Worm (Caenorhabditis elegans) whole organism, midembryonic: ENCODE data around the gene ama-1.

Source experiments
- T22C8.4 ChIP-seq: fragments of 200-800 bp; sonication (Bioruptor generic); IDR thresholded peaks from 2 replicates; pipeline ENCODE4 v1.3.6; 2022; ENCODE audit warnings: missing genetic modification characterization, missing compliant biosample characterization
- cog-1 ChIP-seq: sonication (generic microtip); optimal IDR thresholded peaks from 2 replicates; lab custom pipeline; 2016; ENCODE audit warnings: missing genetic modification characterization, missing compliant biosample characterization
- flt-1 ChIP-seq: fragments of 200-800 bp; sonication (Bioruptor generic); IDR thresholded peaks from 2 replicates; pipeline ENCODE4 v1.3.6; 2022; ENCODE audit warnings: missing genetic modification characterization, missing compliant biosample characterization
- klf-2 ChIP-seq: fragments of 200-800 bp; sonication (Bioruptor generic); conservative IDR thresholded peaks from 2 replicates; pipeline ENCODE4 v1.3.6; 2022; ENCODE audit warnings: missing genetic modification reagents, missing genetic modification characterization, missing compliant biosample characterization
- med-1 ChIP-seq: sonication (generic microtip); optimal IDR thresholded peaks from 2 replicates; lab custom pipeline; 2017; ENCODE audit warnings: missing genetic modification characterization, mild to moderate bottlenecking, missing compliant biosample characterization, antibody characterized with exemption, missing genetic modification reagents; ENCODE audit not compliant: insufficient read depth
- ref-1 ChIP-seq: fragments of 200-800 bp; sonication (Bioruptor generic); conservative IDR thresholded peaks from 2 replicates; pipeline ENCODE4 v1.3.6; 2022; ENCODE audit warnings: missing genetic modification reagents, missing genetic modification characterization, missing compliant biosample characterization
- tab-1 ChIP-seq: fragments of 200-800 bp; sonication (Bioruptor generic); IDR thresholded peaks from 2 replicates; pipeline ENCODE4 v1.3.6; 2022; ENCODE audit warnings: missing genetic modification characterization, missing compliant biosample characterization
- ztf-23 ChIP-seq: fragments of 200-800 bp; sonication (Bioruptor generic); IDR thresholded peaks from 2 replicates; pipeline ENCODE4 v1.3.6; 2022; ENCODE audit warnings: missing genetic modification reagents, missing genetic modification characterization, missing compliant biosample characterization
- ztf-29 ChIP-seq: fragments of 200-800 bp; sonication (Bioruptor generic); IDR thresholded peaks from 2 replicates; pipeline ENCODE4 v1.3.6; 2022; ENCODE audit warnings: missing genetic modification reagents, missing genetic modification characterization, missing compliant biosample characterization

ama-1 gene

DNA sequence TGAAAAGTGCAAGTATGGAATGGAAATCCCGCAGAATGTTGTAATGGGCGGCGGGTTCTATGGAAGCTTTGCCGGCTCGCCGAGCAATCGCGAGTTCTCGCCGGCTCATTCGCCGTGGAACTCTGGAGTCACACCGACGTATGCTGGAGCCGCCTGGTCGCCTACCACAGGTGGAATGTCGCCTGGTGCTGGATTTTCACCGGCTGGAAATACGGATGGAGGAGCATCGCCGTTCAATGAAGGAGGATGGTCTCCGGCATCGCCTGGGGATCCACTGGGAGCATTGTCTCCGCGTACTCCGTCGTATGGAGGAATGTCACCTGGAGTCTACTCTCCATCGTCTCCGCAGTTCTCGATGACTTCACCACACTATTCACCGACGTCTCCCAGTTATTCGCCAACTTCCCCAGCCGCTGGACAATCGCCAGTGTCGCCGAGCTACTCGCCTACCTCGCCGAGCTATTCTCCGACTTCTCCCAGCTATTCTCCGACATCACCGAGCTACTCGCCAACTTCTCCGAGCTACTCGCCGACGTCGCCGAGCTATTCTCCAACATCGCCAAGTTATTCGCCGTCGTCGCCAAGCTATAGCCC, 7.2 kb downstream of the ama-1 start:
- TF ChIP-seq med-1 (GFP tag; lab: Kevin White, UChicago) (no peak), klf-2 (GFP tag; lab: Robert Waterston, UW) (0 out of 2 replicates have a peak, but pooled peaks have one; percentile 37)

DNA sequence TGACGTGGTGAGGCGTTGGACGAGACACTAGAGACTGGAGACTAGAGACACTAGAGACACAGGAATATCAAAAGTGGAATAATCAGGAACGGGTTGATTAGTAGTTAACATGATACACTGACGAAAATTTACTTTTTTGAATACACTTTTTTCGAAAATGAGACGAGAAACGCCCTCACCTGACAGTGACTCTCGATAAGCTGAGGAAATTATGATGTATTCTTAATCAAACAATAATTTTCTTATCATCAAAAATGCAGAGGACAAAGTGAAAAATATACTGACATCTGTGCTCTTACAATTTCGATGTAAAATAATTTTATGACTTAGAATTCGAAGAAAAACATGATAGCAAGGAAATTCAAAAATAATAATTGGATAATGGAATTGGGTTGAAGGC, 11.6 kb downstream of the ama-1 start:
- TF ChIP-seq cog-1 (tag; lab: Kevin White, UChicago) (no peak), flt-1 (GFP tag; lab: Robert Waterston, UW) (no peak), tab-1 (GFP tag; lab: Robert Waterston, UW) (no peak), ref-1 (no peak), T22C8.4 (GFP tag; lab: Robert Waterston, UW) (no peak), klf-2 (GFP tag; lab: Robert Waterston, UW) (no peak), ztf-29 (GFP tag; lab: Robert Waterston, UW) (no peak), ztf-23 (GFP tag; lab: Robert Waterston, UW) (no peak)

- TF ChIP-seq med-1 (GFP tag; lab: Kevin White, UChicago) (no peak), flt-1 (GFP tag; lab: Robert Waterston, UW) (no peak), cog-1 (tag; lab: Kevin White, UChicago) (no peak), ztf-23 (GFP tag; lab: Robert Waterston, UW) (no peak), T22C8.4 (GFP tag; lab: Robert Waterston, UW) (no peak), ztf-29 (GFP tag; lab: Robert Waterston, UW) (no peak), tab-1 (GFP tag; lab: Robert Waterston, UW) (no peak), klf-2 (GFP tag; lab: Robert Waterston, UW) (no peak), ref-1 (no peak)
These were observed 15.1 kb downstream of the ama-1 start, which contains the start of gene col-33 for ce11 chrIV:4262993-4263392. TSS of gene col-33 (plus strand) at chrIV:4263293.

DNA sequence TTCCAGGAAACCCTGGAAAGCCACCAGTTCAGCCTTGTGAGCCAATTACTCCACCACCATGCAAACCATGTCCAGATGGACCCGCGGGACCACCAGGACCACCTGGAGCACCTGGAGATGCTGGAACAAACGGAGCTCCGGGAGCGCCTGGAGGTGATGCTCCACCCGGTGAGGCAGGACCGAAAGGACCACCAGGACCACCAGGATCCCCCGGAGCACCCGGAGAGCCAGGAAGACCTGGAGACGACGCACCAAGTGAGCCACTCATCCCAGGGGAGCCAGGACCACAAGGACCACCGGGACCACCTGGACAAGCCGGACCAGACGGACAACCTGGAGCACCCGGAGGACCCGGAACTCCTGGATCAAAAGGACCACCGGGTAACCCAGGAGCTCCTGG, 16.8 kb downstream of the ama-1 start:
- TF ChIP-seq ref-1 (no peak), med-1 (GFP tag; lab: Kevin White, UChicago) (no peak), cog-1 (tag; lab: Kevin White, UChicago) (no peak), flt-1 (GFP tag; lab: Robert Waterston, UW) (no peak), tab-1 (GFP tag; lab: Robert Waterston, UW) (no peak), klf-2 (GFP tag; lab: Robert Waterston, UW) (no peak), T22C8.4 (GFP tag; lab: Robert Waterston, UW) (no peak), ztf-29 (GFP tag; lab: Robert Waterston, UW) (no peak), ztf-23 (GFP tag; lab: Robert Waterston, UW) (no peak)

ce11 chrIV:4265224-4265623, 17.4 kb downstream of the ama-1 start, which contains the start of gene F36A4.5:
TSS of gene F36A4.5 (plus strand) at chrIV:4265524.
- TF ChIP-seq tab-1 (GFP tag; lab: Robert Waterston, UW): no peak
- TF ChIP-seq klf-2 (GFP tag; lab: Robert Waterston, UW): no peak
- no peak for TF ChIP-seq T22C8.4 (GFP tag; lab: Robert Waterston, UW)
- no peak for TF ChIP-seq ref-1
- TF ChIP-seq ztf-29 (GFP tag; lab: Robert Waterston, UW): no peak
- TF ChIP-seq flt-1 (GFP tag; lab: Robert Waterston, UW): no peak
- TF ChIP-seq cog-1 (tag; lab: Kevin White, UChicago): no peak
- TF ChIP-seq med-1 (GFP tag; lab: Kevin White, UChicago): no peak
- TF ChIP-seq ztf-23 (GFP tag; lab: Robert Waterston, UW): no peak

ce11 chrIV:4265951-4266350, 18.1 kb downstream of the ama-1 start:
- TF ChIP-seq tab-1 (GFP tag; lab: Robert Waterston, UW) (no peak), flt-1 (GFP tag; lab: Robert Waterston, UW) (no peak), ztf-23 (GFP tag; lab: Robert Waterston, UW) (no peak), klf-2 (GFP tag; lab: Robert Waterston, UW) (no peak)

DNA sequence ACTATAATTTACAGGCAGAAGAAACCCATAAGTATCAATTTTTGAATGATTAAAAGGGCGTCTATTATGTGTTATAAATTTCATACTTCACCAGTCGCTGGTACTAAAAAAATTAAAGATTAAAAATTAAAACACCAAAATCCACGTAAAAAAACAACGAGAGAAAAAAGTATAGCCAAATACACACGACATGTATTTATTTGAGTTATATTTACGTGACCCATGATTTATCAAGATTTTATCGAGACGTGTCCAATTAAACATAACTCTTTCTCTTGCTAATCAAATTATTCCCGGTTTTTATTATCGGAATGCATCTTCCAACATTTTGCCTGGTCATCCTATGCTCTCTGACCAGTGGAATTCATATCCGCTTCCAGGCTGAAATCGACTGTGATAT, 19.4 kb downstream of the ama-1 start, which contains the start of gene F36A4.4:
TSS of gene F36A4.4 (plus strand) at position 301 of the 400 bp plus-strand sequence.
- TF ChIP-seq T22C8.4 (GFP tag; lab: Robert Waterston, UW): no peak
- no peak for TF ChIP-seq tab-1 (GFP tag; lab: Robert Waterston, UW)
- no peak for TF ChIP-seq flt-1 (GFP tag; lab: Robert Waterston, UW)
- TF ChIP-seq ztf-29 (GFP tag; lab: Robert Waterston, UW): no peak
- TF ChIP-seq ztf-23 (GFP tag; lab: Robert Waterston, UW): no peak
- TF ChIP-seq med-1 (GFP tag; lab: Kevin White, UChicago): no peak
- no peak for TF ChIP-seq ref-1

DNA sequence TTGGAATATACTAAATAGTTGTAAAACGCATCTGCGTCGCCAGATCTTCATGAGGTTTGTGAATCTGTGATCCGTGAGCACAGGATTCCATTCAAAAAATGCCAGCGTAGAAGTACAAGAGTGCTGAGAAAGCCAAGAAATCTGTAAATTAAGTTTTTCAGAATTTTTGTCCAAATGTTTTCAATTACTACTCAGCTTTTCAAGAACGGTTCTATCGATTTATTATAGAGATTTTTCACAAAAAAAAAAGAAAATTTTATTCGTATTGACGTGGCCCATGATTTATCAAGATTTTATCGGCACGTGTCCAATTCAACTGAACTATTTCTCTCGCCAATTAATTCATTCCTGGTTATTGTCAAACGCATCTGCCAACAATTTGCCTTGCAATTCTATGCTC, 21.4 kb downstream of the ama-1 start, which contains the start of gene F36A4.3:
TSS of gene F36A4.3 (plus strand) at position 301 of the 400 bp plus-strand sequence.
- no peak for TF ChIP-seq ztf-29 (GFP tag; lab: Robert Waterston, UW)
- TF ChIP-seq klf-2 (GFP tag; lab: Robert Waterston, UW): no peak
- TF ChIP-seq flt-1 (GFP tag; lab: Robert Waterston, UW): no peak
- TF ChIP-seq tab-1 (GFP tag; lab: Robert Waterston, UW): no peak
- TF ChIP-seq T22C8.4 (GFP tag; lab: Robert Waterston, UW): no peak
- TF ChIP-seq ref-1: no peak
- no peak for TF ChIP-seq cog-1 (tag; lab: Kevin White, UChicago)
- TF ChIP-seq ztf-23 (GFP tag; lab: Robert Waterston, UW): no peak
- no peak for TF ChIP-seq med-1 (GFP tag; lab: Kevin White, UChicago)

DNA sequence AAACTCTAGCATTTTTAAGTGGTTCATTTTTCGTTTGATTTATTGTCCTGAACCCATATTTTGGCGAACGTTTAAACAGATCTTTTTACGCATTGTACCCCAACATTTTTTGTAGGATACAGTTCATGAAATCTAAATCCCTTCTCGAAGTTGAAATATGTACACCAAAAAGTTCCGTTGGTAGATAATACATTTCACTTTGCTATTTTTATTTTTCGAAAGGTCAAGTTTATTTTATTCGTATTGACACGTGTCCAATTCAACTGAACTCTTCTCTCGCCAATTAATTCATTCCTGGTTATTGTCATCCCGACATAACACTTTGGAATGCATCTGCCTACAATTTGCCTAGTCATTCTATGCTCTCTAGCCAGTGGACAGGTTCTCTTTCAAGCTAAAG, 23.1 kb downstream of the ama-1 start, which contains the start of gene F36A4.2:
TSS of gene F36A4.2 (plus strand) at position 301 of the 400 bp plus-strand sequence.
- TF ChIP-seq flt-1 (GFP tag; lab: Robert Waterston, UW) (no peak), cog-1 (tag; lab: Kevin White, UChicago) (no peak), ztf-29 (GFP tag; lab: Robert Waterston, UW) (no peak), med-1 (GFP tag; lab: Kevin White, UChicago) (no peak), T22C8.4 (GFP tag; lab: Robert Waterston, UW) (no peak), ref-1 (no peak), ztf-23 (GFP tag; lab: Robert Waterston, UW) (no peak), klf-2 (GFP tag; lab: Robert Waterston, UW) (no peak), tab-1 (GFP tag; lab: Robert Waterston, UW) (no peak)
